Worm (Caenorhabditis elegans) whole organism, L1 larva: ENCODE measurements around the gene T16G1.3.

ENCODE experiments used
- ama-1 ChIP-seq: fragments of 150-350 bp; optimal IDR thresholded peaks from 2 replicates; lab custom pipeline; 2014
- efl-3 ChIP-seq: fragments of 200-800 bp; sonication (Bioruptor generic); optimal IDR thresholded peaks from 2 replicates; lab custom pipeline; 2018; ENCODE audit warnings: mild to moderate bottlenecking, missing genetic modification characterization, missing compliant biosample characterization
- fos-1 ChIP-seq: fragments of 150-350 bp; optimal IDR thresholded peaks from 2 replicates; lab custom pipeline; 2014; ENCODE audit warnings: missing biosample characterization, missing genetic modification characterization
- lin-13 ChIP-seq: fragments of 150-350 bp; optimal IDR thresholded peaks from 2 replicates; lab custom pipeline; 2014; ENCODE audit warnings: missing biosample characterization, missing genetic modification reagents, missing genetic modification characterization

DNA sequence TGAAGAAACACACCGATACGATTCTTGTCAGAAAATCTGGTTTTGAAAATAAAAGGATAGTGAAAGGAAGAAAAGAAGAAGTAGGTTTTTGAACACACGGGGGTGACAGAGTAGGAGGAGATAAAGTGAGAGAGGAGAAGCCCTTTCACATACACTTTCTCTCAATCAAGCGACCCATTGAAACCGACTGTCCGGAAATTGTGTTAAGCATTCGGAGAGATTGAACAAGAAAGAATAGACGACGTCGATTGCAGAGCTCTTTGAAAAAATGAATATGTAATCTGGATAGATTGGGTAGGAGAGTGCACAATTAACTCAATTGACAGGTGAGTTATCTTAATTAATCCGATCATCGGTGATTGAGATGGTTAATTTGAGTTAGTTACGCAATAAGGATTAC, 42.8 kb downstream of the T16G1.3 start:
- TF ChIP-seq efl-3 (GFP tag; lab: Kevin White, UChicago) (no peak), fos-1 (no peak), ama-1 (no peak), lin-13 (GFP tag; lab: Kevin White, UChicago) (no peak)
